Worm (Caenorhabditis elegans): ENCODE results near the gene C47D12.2.
A peak's percentile ranks its signal among the peaks of the same experiment; 100 is the strongest.

The C47D12.2 gene

DNA sequence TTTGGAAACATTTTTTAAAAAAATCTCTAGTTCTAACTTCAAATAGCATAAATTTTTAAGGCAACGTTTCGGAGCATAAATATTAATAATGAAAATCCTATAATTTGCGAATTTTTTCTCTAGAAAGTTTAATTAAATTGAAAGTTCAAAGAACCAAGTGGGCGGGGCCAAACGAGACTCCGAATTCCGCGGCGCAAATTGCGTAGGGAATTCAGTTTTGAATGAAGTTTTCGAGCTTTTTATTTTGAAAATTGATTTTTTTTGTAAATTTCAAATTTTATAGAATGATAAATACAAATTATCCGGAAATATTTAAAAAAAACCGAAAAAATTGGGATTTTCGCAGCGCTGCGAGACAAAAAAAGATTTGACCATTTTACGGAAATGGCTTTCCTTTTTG lies 44.7 kb downstream of the C47D12.2 start (continued):
- TF ChIP-seq R02D3.7 (tag; optimal IDR thresholded peaks at IDR 0.05) = no peak
- no peak for TF ChIP-seq unc-62 (GFP tag; optimal IDR thresholded peaks at IDR 0.05 in 1 of 2)
- TF ChIP-seq unc-62 (tag; optimal IDR thresholded peaks at IDR 0.05) = no peak
- TF ChIP-seq ceh-20 (GFP tag; IDR thresholded peaks at IDR 0.05) = no peak
- no peak for TF ChIP-seq mep-1 (tag; optimal IDR thresholded peaks at IDR 0.05)
- no peak for TF ChIP-seq vab-7 (GFP tag; IDR thresholded peaks at IDR 0.05)
- no peak for TF ChIP-seq nhr-25 (tag; optimal IDR thresholded peaks at IDR 0.05; ENCODE audit: borderline replicate concordance, insufficient read depth)
- no peak for TF ChIP-seq nhr-237 (tag; optimal IDR thresholded peaks at IDR 0.05)
- no peak for TF ChIP-seq Y105C5A.15 (GFP tag; IDR thresholded peaks at IDR 0.05)
- TF ChIP-seq nhr-41 (GFP tag; IDR thresholded peaks at IDR 0.05) = no peak
- no peak for TF ChIP-seq unc-130 (GFP tag; optimal IDR thresholded peaks at IDR 0.05)

DNA sequence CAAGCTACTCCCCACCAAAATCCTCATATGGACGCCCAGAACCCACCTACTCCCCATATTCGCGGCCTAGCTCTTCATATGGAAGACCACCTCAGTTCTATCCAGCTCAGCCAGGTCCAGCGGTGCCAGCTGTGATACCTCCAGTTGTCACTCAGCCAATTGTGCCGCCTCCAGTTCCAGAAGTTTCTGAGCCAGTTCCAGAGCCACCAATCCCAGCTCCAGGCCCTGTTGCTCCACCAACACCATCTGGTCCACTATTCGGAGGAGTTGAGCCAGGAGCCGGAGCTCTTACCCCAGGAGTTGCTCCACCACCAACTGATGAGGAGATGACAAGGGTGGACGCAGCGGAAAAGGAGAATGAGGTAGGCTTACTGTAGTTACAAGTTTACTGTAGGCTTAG lies 45.5 kb downstream of the C47D12.2 start:
- TF ChIP-seq lir-3 (tag; optimal IDR thresholded peaks at IDR 0.05) (no peak), saeg-2 (GFP tag; IDR thresholded peaks at IDR 0.05) (no peak), ama-1 (optimal IDR thresholded peaks at IDR 0.05) (no peak), T26A8.4 (GFP tag; IDR thresholded peaks at IDR 0.05) (no peak), set-16 (GFP tag; IDR thresholded peaks at IDR 0.05) (peak; percentile 79), gei-8 (GFP tag; optimal IDR thresholded peaks at IDR 0.05) (no peak), dmd-9 (GFP tag; IDR thresholded peaks at IDR 0.05) (no peak), mes-2 (tag; optimal IDR thresholded peaks at IDR 0.05; ENCODE audit: poor library complexity, severe bottlenecking) (no peak), F10B5.3 (tag; optimal IDR thresholded peaks at IDR 0.05) (no peak), nhr-42 (GFP tag; IDR thresholded peaks at IDR 0.05) (no peak), egl-43 (GFP tag; IDR thresholded peaks at IDR 0.05) (0 out of 2 replicates have a peak, but pooled peaks have one; percentile 6), Y105C5A.15 (GFP tag; IDR thresholded peaks at IDR 0.05) (no peak), lim-7 (GFP tag; IDR thresholded peaks at IDR 0.05) (no peak), madf-9 (GFP tag; conservative IDR thresholded peaks at IDR 0.05) (no peak), php-3 (GFP tag; IDR thresholded peaks at IDR 0.05) (0 out of 2 replicates have a peak, but pooled peaks have one; percentile 26)

DNA sequence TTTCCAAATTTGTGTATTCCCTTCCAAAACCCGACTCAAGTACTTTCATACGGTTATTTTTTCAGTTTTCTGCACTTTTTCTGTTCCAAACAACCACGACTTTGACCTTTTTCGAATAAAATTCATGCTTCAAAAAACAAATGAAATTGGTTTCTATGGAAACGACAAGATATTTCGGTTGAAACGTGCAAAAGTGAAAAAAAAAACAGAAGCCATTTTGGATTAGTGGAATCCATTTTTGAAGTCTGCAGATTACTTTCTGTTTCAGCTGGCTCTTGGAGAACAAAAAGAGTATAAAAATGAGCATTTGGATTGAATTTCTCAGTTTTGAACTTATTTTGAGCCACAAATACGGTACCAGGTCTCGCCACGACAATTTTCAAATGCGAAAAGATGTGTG lies 46.1 kb downstream of the C47D12.2 start:
- TF ChIP-seq zag-1 (tag; optimal IDR thresholded peaks at IDR 0.05) (no peak), aha-1 (tag) (peak; percentile 95), unc-62 (GFP tag; optimal IDR thresholded peaks at IDR 0.05 in 1 of 2) (peak in 1 of 2 experiments; percentile 11), unc-62 (tag; optimal IDR thresholded peaks at IDR 0.05) (no peak), F26F4.8 (GFP tag; conservative IDR thresholded peaks at IDR 0.05) (no peak), vab-7 (GFP tag; IDR thresholded peaks at IDR 0.05) (no peak), nhr-6 (tag; optimal IDR thresholded peaks at IDR 0.05) (no peak), nhr-11 (tag; optimal IDR thresholded peaks at IDR 0.05) (peak; percentile 11), hif-1 (tag; optimal IDR thresholded peaks at IDR 0.05) (peak in 1 of 2 experiments; percentile 61)

DNA sequence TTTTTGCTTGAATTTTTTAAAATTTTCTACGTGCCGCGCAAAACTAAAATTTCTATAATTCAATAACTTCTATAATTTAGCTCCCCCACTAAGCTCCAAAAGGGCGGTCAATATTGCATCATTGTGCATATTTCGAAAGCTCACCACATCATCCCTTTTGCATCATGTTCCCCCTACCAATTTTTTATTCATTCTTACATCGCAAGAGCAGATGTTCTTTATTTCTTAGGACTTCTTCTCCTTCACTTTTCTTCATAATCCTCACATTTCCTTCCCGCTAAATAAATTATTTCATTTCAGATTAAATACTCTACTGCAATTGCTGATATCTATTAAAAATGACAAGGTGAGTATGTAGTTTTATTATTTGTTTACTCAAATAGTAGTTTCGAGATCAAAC lies 47.8 kb downstream of the C47D12.2 start, which contains the start of gene ldh-1:
Gene ldh-1, plus strand, starts transcription at position 301 of the 400 bp plus-strand sequence.
- TF ChIP-seq daf-16 (GFP tag; optimal IDR thresholded peaks at IDR 0.05) = no peak
- peak; percentile 24 for TF ChIP-seq daf-16 (tag; optimal IDR thresholded peaks at IDR 0.05)
- TF ChIP-seq egl-43 (GFP tag; IDR thresholded peaks at IDR 0.05) = no peak

DNA sequence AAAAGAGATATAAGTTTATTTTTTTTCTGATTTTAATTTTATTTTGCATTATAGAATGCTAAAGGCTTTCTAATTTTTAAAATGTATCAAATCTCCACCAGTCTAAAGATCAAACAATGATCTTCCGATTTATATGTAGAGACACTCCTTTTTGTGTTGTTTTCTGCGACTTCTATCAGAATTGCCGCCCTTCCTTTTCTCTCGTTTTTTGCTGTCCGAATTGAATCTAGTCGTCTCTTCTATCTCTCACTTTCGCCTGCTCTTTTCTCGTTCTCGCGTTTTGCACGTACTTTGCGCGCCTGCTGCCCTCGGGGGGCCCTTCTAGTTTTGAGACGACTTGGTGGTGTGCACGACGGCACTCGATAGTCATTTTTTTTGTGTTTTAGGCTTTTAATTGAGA lies 48.3 kb downstream of the C47D12.2 start:
- TF ChIP-seq gei-8 (GFP tag; optimal IDR thresholded peaks at IDR 0.05) (no peak), mxl-3 (GFP tag; optimal IDR thresholded peaks at IDR 0.05) (no peak), D1046.2 (GFP tag; IDR thresholded peaks at IDR 0.05) (no peak), madf-9 (GFP tag; conservative IDR thresholded peaks at IDR 0.05) (no peak), zag-1 (tag; optimal IDR thresholded peaks at IDR 0.05) (no peak), attf-4 (tag; optimal IDR thresholded peaks at IDR 0.05) (no peak), unc-62 (GFP tag; optimal IDR thresholded peaks at IDR 0.05 in 1 of 2) (peak in 1 of 2 experiments; percentile 92), unc-62 (tag; optimal IDR thresholded peaks at IDR 0.05) (no peak), ceh-62 (tag; optimal IDR thresholded peaks at IDR 0.05) (no peak), nhr-237 (tag; optimal IDR thresholded peaks at IDR 0.05) (no peak), daf-8 (GFP tag; IDR thresholded peaks at IDR 0.05) (no peak), ZK546.5 (tag; optimal IDR thresholded peaks at IDR 0.05) (no peak), spr-1 (tag; optimal IDR thresholded peaks at IDR 0.05) (peak; percentile 45), Y105C5A.15 (GFP tag; IDR thresholded peaks at IDR 0.05) (no peak), F10B5.3 (tag; optimal IDR thresholded peaks at IDR 0.05) (no peak), nhr-41 (GFP tag; IDR thresholded peaks at IDR 0.05) (no peak), lin-29 (GFP tag; IDR thresholded peaks at IDR 0.05) (no peak), F49E8.2 (tag; optimal IDR thresholded peaks at IDR 0.05; ENCODE audit: borderline replicate concordance) (no peak), daf-12 (tag; optimal IDR thresholded peaks at IDR 0.05) (no peak), mdl-1 (tag; optimal IDR thresholded peaks at IDR 0.05) (peak; percentile 36 to 55), arid-1 (GFP tag; conservative IDR thresholded peaks at IDR 0.05) (no peak)
